Worm (Caenorhabditis elegans): ENCODE results near the gene T09D3.3.

DNA sequence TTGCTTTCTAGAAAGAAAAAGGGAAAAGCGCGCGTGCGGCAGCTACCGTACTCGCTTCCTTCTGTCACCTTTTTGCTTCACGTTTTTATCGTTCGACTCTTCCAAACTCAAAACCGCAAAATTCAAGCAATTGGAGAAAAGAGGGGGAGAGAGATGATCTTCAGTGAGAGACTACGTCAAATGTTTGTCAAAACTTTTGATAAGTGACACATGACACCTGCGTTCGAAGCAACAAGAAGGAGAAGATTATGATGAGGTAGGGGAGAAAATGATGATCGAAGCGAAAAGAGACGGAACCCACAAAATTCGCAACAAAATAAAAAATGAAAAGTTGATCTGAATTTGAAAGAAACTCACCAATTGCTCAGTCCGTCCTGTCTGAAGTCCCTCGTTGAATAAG is 31.0 kb downstream of the T09D3.3 start:
- no peak for TF ChIP-seq nhr-12 (tag; optimal IDR thresholded peaks at IDR 0.05)
- no peak for TF ChIP-seq mls-2 (tag; optimal IDR thresholded peaks at IDR 0.05)
- no peak for TF ChIP-seq unc-39 (tag; optimal IDR thresholded peaks at IDR 0.05)
- no peak for TF ChIP-seq blmp-1 (tag; optimal IDR thresholded peaks at IDR 0.05)
